Worm (Caenorhabditis elegans) whole organism, midembryonic: Measurements from ENCODE around the gene C40H1.7.

Source experiments
- flt-1 ChIP-seq: fragments of 200-800 bp; sonication (Bioruptor generic); IDR thresholded peaks from 2 replicates; pipeline ENCODE4 v1.3.6; 2022; ENCODE audit warnings: missing genetic modification characterization, missing compliant biosample characterization
- med-1 ChIP-seq: sonication (generic microtip); optimal IDR thresholded peaks from 2 replicates; lab custom pipeline; 2017; ENCODE audit warnings: missing genetic modification characterization, mild to moderate bottlenecking, missing compliant biosample characterization, antibody characterized with exemption, missing genetic modification reagents; ENCODE audit not compliant: insufficient read depth

DNA sequence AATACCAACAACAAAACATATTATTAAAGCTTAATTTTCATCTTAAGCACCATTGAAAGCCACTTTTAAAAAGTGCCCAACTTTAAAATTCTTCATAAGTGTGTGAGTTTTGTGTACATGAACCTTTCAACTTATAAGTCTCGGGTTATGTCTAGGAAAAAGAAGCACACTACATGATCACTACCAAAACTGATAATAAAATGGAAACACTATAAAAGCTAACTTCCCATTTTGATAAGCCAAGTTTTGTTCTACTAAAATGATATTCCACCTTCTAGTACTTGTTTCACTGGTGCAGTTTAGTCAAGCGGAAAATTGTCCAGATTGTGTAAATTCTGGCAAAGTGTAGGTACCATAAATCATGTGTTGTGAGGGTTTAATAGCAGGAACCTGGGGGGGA, 10.3 kb upstream of the C40H1.7 start, which contains the start of gene C40H1.8:
- TF ChIP-seq med-1 (GFP tag; lab: Kevin White, UChicago), result no peak
- no peak for TF ChIP-seq flt-1
